Fruit fly (Drosophila melanogaster): Measurements from ENCODE around the gene CG13038.
A peak's percentile ranks its signal among the peaks of the same experiment; 100 is the strongest.

CG13038 gene

dm6 chr3L:16327776-16328175, at the start of gene CG13038:
TSS of gene CG13038 (minus strand) at chr3L:16327893.
- TF ChIP-seq ss (GFP tag; optimal IDR thresholded peaks at IDR 0.05) (peak in 1 of 2 experiments; percentile 15), CG6854 (GFP tag; optimal IDR thresholded peaks at IDR 0.05) (no peak), CG6163 (GFP tag; IDR thresholded peaks at IDR 0.05) (0 out of 3 replicates have a peak, but pooled peaks have one; percentile 27), CG6792 (GFP tag; optimal IDR thresholded peaks at IDR 0.05) (no peak), salr (GFP tag; optimal IDR thresholded peaks at IDR 0.05) (no peak), Eip75B (GFP tag; optimal IDR thresholded peaks at IDR 0.05) (no peak), svp (GFP tag) (peak; percentile 16), eg (GFP tag; IDR thresholded peaks at IDR 0.05) (peak; percentile 48)

DNA sequence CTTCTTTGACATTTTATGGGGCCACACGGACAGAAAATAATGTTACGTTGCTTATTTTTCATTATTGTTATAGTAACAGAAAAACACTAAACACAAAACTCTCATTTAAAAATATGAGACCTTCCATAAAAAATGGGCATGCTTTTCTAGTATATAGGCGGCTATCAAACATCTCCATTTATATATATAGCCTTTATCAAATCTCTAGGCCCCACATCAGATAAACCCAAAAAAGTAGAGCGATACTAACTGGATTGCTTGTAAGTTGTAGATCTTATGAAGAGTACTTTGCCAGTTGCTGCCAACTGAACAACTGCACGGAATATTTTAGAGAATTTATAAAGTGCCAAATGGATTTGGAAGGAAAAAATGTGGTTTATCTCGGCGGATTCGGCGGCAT, 41.8 kb upstream of the CG13038 start, which contains the start of gene CG18814:
CG18814 (plus strand) TSS at position 301 of the 400 bp plus-strand sequence.
- TF ChIP-seq CG3919 (GFP tag; optimal IDR thresholded peaks at IDR 0.05) (no peak), spab (GFP tag; optimal IDR thresholded peaks at IDR 0.05) (no peak), Ets21C (GFP tag; optimal IDR thresholded peaks at IDR 0.05) (no peak), Gug (GFP tag; IDR thresholded peaks at IDR 0.05) (no peak), CG8319 (GFP tag; optimal IDR thresholded peaks at IDR 0.05) (no peak), CG15336 (GFP tag; IDR thresholded peaks at IDR 0.05) (no peak), CG6808 (GFP tag; optimal IDR thresholded peaks at IDR 0.05) (no peak), Sox14 (GFP tag; optimal IDR thresholded peaks at IDR 0.05) (no peak), svp (GFP tag) (no peak), CG6854 (GFP tag; optimal IDR thresholded peaks at IDR 0.05) (no peak), lz (GFP tag; optimal IDR thresholded peaks at IDR 0.05) (no peak), fd59A (GFP tag; optimal IDR thresholded peaks at IDR 0.05) (no peak), Met (GFP tag; optimal IDR thresholded peaks at IDR 0.05) (no peak), CG6276 (GFP tag; optimal IDR thresholded peaks at IDR 0.05) (no peak)

- TF ChIP-seq salr (GFP tag; optimal IDR thresholded peaks at IDR 0.05) (no peak), CG34406 (GFP tag; optimal IDR thresholded peaks at IDR 0.05) (no peak), Eip93F (GFP tag; optimal IDR thresholded peaks at IDR 0.05) (no peak), pdm3 (GFP tag; optimal IDR thresholded peaks at IDR 0.05) (no peak), svp (GFP tag) (peak; percentile 70), Eip75B (GFP tag; optimal IDR thresholded peaks at IDR 0.05) (no peak), Ets21C (GFP tag; optimal IDR thresholded peaks at IDR 0.05) (no peak), acj6 (GFP tag; optimal IDR thresholded peaks at IDR 0.05) (no peak)
These were observed 40.5 kb upstream of the CG13038 start, which contains the start of gene CG4842 for dm6 chr3L:16368199-16368598. TSS of gene CG4842 (plus strand) at chr3L:16368389.

dm6 chr3L:16367240-16367639, 39.5 kb upstream of the CG13038 start, which contains the start of gene Cpr72Ec:
TSS of gene Cpr72Ec (minus strand) at chr3L:16367340.
- TF ChIP-seq CG10631 (GFP tag; optimal IDR thresholded peaks at IDR 0.05) = no peak
- TF ChIP-seq OdsH (GFP tag; optimal IDR thresholded peaks at IDR 0.05) = no peak
- TF ChIP-seq Hr39 (GFP tag; optimal IDR thresholded peaks at IDR 0.05) = no peak
- TF ChIP-seq Ets21C (GFP tag; optimal IDR thresholded peaks at IDR 0.05) = no peak
- no peak for TF ChIP-seq ss (GFP tag; optimal IDR thresholded peaks at IDR 0.05)
- TF ChIP-seq fd59A (GFP tag; optimal IDR thresholded peaks at IDR 0.05) = no peak
- TF ChIP-seq Ets96B (tag; optimal IDR thresholded peaks at IDR 0.05) = no peak
- TF ChIP-seq CG11762 (GFP tag; optimal IDR thresholded peaks at IDR 0.05; ENCODE audit: insufficient read depth) = no peak
- TF ChIP-seq Hr4 (GFP tag; optimal IDR thresholded peaks at IDR 0.05) = no peak
- no peak for TF ChIP-seq Sox102F (GFP tag; optimal IDR thresholded peaks at IDR 0.05)
- no peak for TF ChIP-seq CG6854 (GFP tag; optimal IDR thresholded peaks at IDR 0.05)
- TF ChIP-seq cyc (GFP tag; optimal IDR thresholded peaks at IDR 0.05) = no peak
- no peak for TF ChIP-seq Sox14 (GFP tag; optimal IDR thresholded peaks at IDR 0.05)

DNA sequence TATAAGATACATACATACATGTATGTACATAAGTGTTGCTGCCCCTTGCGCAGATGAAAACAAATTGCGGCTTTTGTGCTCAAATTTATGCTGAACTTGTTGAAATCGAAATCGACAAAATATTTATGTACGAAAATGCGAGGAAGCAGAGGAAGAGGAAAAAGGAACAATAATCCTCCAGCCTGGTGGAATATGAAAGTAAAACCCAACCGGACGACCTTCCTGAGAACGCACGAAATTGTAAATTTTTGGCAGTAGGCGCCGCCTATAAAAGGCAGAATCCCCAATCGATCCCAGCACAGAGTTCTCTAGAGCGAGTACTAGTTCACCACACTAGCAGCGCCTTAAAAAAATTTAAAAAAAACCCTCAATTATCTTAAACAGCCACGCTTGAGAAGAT, 36.9 kb upstream of the CG13038 start, which contains the start of gene Cpr72Eb:
Cpr72Eb (plus strand) TSS at position 301 of the 400 bp plus-strand sequence.
- no peak for TF ChIP-seq CG10669 (GFP tag; optimal IDR thresholded peaks at IDR 0.05)
- no peak for TF ChIP-seq CG10631 (GFP tag; optimal IDR thresholded peaks at IDR 0.05)
- TF ChIP-seq Eip93F (GFP tag; optimal IDR thresholded peaks at IDR 0.05) = no peak
- no peak for TF ChIP-seq CG11902 (GFP tag; optimal IDR thresholded peaks at IDR 0.05)
- no peak for TF ChIP-seq achi (GFP tag; optimal IDR thresholded peaks at IDR 0.05)
- TF ChIP-seq salr (GFP tag; optimal IDR thresholded peaks at IDR 0.05) = no peak
- no peak for TF ChIP-seq CG6854 (GFP tag; optimal IDR thresholded peaks at IDR 0.05)
- no peak for TF ChIP-seq CG8119 (GFP tag; IDR thresholded peaks at IDR 0.05)
- TF ChIP-seq dac (GFP tag; optimal IDR thresholded peaks at IDR 0.05) = no peak
- no peak for TF ChIP-seq topi (GFP tag; optimal IDR thresholded peaks at IDR 0.05)
- no peak for TF ChIP-seq Met (GFP tag; optimal IDR thresholded peaks at IDR 0.05)
- no peak for TF ChIP-seq fd59A (GFP tag; optimal IDR thresholded peaks at IDR 0.05)
- TF ChIP-seq Sox102F (GFP tag; optimal IDR thresholded peaks at IDR 0.05) = no peak
- TF ChIP-seq acj6 (GFP tag; optimal IDR thresholded peaks at IDR 0.05) = no peak
- no peak for TF ChIP-seq Gug (GFP tag; IDR thresholded peaks at IDR 0.05)
- no peak for TF ChIP-seq CG31627 (GFP tag; optimal IDR thresholded peaks at IDR 0.05)
- TF ChIP-seq CG6808 (GFP tag; optimal IDR thresholded peaks at IDR 0.05) = no peak
- no peak for TF ChIP-seq CG1621 (tag; optimal IDR thresholded peaks at IDR 0.05)
- no peak for TF ChIP-seq fkh (GFP tag; optimal IDR thresholded peaks at IDR 0.05)
- TF ChIP-seq cyc (GFP tag; optimal IDR thresholded peaks at IDR 0.05) = no peak

Data from whole organism, prepupa.